Worm (Caenorhabditis elegans) whole organism, midembryonic: ENCODE results near the gene C08B6.3.

ENCODE experiments used
- T22C8.4 ChIP-seq: fragments of 200-800 bp; sonication (Bioruptor generic); IDR thresholded peaks from 2 replicates; pipeline ENCODE4 v1.3.6; 2022; ENCODE audit warnings: missing genetic modification characterization, missing compliant biosample characterization
- cog-1 ChIP-seq: sonication (generic microtip); optimal IDR thresholded peaks from 2 replicates; lab custom pipeline; 2016; ENCODE audit warnings: missing genetic modification characterization, missing compliant biosample characterization
- flt-1 ChIP-seq: fragments of 200-800 bp; sonication (Bioruptor generic); IDR thresholded peaks from 2 replicates; pipeline ENCODE4 v1.3.6; 2022; ENCODE audit warnings: missing genetic modification characterization, missing compliant biosample characterization
- klf-2 ChIP-seq: fragments of 200-800 bp; sonication (Bioruptor generic); conservative IDR thresholded peaks from 2 replicates; pipeline ENCODE4 v1.3.6; 2022; ENCODE audit warnings: missing genetic modification reagents, missing genetic modification characterization, missing compliant biosample characterization
- med-1 ChIP-seq: sonication (generic microtip); optimal IDR thresholded peaks from 2 replicates; lab custom pipeline; 2017; ENCODE audit warnings: missing genetic modification characterization, mild to moderate bottlenecking, missing compliant biosample characterization, antibody characterized with exemption, missing genetic modification reagents; ENCODE audit not compliant: insufficient read depth
- ref-1 ChIP-seq: fragments of 200-800 bp; sonication (Bioruptor generic); conservative IDR thresholded peaks from 2 replicates; pipeline ENCODE4 v1.3.6; 2022; ENCODE audit warnings: missing genetic modification reagents, missing genetic modification characterization, missing compliant biosample characterization
- tab-1 ChIP-seq: fragments of 200-800 bp; sonication (Bioruptor generic); IDR thresholded peaks from 2 replicates; pipeline ENCODE4 v1.3.6; 2022; ENCODE audit warnings: missing genetic modification characterization, missing compliant biosample characterization
- ztf-23 ChIP-seq: fragments of 200-800 bp; sonication (Bioruptor generic); IDR thresholded peaks from 2 replicates; pipeline ENCODE4 v1.3.6; 2022; ENCODE audit warnings: missing genetic modification reagents, missing genetic modification characterization, missing compliant biosample characterization
- ztf-29 ChIP-seq: fragments of 200-800 bp; sonication (Bioruptor generic); IDR thresholded peaks from 2 replicates; pipeline ENCODE4 v1.3.6; 2022; ENCODE audit warnings: missing genetic modification reagents, missing genetic modification characterization, missing compliant biosample characterization

The C08B6.3 gene

ce11 chrV:10091152-10091551 is 20.9 kb downstream of the C08B6.3 start, which contains the start of gene R04B5.11:
R04B5.11 (minus strand) TSS chrV:10091252.
- TF ChIP-seq tab-1 = no peak
- TF ChIP-seq ztf-29 = no peak
- TF ChIP-seq klf-2 = no peak
- no peak for TF ChIP-seq ref-1 (GFP tag; lab: Robert Waterston, UW)
- TF ChIP-seq T22C8.4 = no peak
- TF ChIP-seq ztf-23 (GFP tag; lab: Robert Waterston, UW) = no peak
- no peak for TF ChIP-seq flt-1 (GFP tag; lab: Robert Waterston, UW)
- no peak for TF ChIP-seq med-1
- no peak for TF ChIP-seq cog-1 (tag; lab: Kevin White, UChicago)

DNA sequence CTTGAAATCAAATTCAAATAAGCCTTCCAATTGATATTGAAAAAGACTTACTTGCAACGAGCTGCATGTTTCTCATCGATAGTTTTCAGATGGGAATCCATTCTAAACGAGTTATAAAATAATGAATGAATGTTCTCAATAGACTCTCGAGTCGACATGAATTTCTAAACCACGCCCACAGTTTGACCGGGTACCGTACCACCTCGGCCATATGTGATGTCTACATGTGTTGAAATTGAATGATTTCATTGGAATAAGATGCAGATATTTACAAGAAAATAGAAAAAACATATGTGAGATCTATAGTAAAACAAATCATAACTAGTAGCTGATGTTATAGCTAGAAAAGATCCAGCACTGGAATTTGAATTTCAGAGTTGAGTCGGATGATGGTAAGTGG is 21.6 kb downstream of the C08B6.3 start, which contains the start of gene R04B5.7:
Gene R04B5.7, minus strand, starts transcription at position 101 of the 400 bp plus-strand sequence.
- TF ChIP-seq ref-1 (GFP tag; lab: Robert Waterston, UW) (no peak), flt-1 (GFP tag; lab: Robert Waterston, UW) (no peak), med-1 (no peak), T22C8.4 (no peak), ztf-23 (GFP tag; lab: Robert Waterston, UW) (no peak)

ce11 chrV:10087103-10087502 is 25.0 kb downstream of the C08B6.3 start, which contains the start of gene R04B5.5:
R04B5.5 (plus strand) TSS chrV:10087480.
- TF ChIP-seq tab-1 (no peak), klf-2 (no peak), med-1 (no peak), flt-1 (GFP tag; lab: Robert Waterston, UW) (no peak), ref-1 (GFP tag; lab: Robert Waterston, UW) (no peak), ztf-29 (no peak), cog-1 (tag; lab: Kevin White, UChicago) (no peak), T22C8.4 (no peak), ztf-23 (GFP tag; lab: Robert Waterston, UW) (no peak)

- TF ChIP-seq ref-1 (GFP tag; lab: Robert Waterston, UW) (no peak), ztf-23 (GFP tag; lab: Robert Waterston, UW) (no peak), cog-1 (tag; lab: Kevin White, UChicago) (no peak), T22C8.4 (no peak), ztf-29 (no peak), flt-1 (GFP tag; lab: Robert Waterston, UW) (no peak), tab-1 (no peak), med-1 (no peak), klf-2 (no peak)
Measured at ce11 chrV:10086141-10086540, 25.9 kb downstream of the C08B6.3 start.

- TF ChIP-seq flt-1 (GFP tag; lab: Robert Waterston, UW) = no peak
- TF ChIP-seq T22C8.4 = no peak
- no peak for TF ChIP-seq ztf-23 (GFP tag; lab: Robert Waterston, UW)
- TF ChIP-seq ztf-29 = no peak
- TF ChIP-seq med-1 = no peak
- TF ChIP-seq ref-1 (GFP tag; lab: Robert Waterston, UW) = no peak
Measured at ce11 chrV:10084864-10085263, 27.2 kb downstream of the C08B6.3 start, which contains the start of gene R04B5.6. R04B5.6 (plus strand) TSS chrV:10085164.

- no peak for TF ChIP-seq ztf-23 (GFP tag; lab: Robert Waterston, UW)
- no peak for TF ChIP-seq T22C8.4
- TF ChIP-seq klf-2 = no peak
- TF ChIP-seq ztf-29 = no peak
- TF ChIP-seq tab-1 = no peak
- TF ChIP-seq flt-1 (GFP tag; lab: Robert Waterston, UW) = no peak
- no peak for TF ChIP-seq ref-1 (GFP tag; lab: Robert Waterston, UW)
- TF ChIP-seq med-1 = no peak
- TF ChIP-seq cog-1 (tag; lab: Kevin White, UChicago) = no peak
Measured at ce11 chrV:10083999-10084468, 28.1 kb downstream of the C08B6.3 start, which contains the start of gene nhr-12. nhr-12 (minus strand) TSS chrV:10084049.

- TF ChIP-seq flt-1 (GFP tag; lab: Robert Waterston, UW) (no peak), tab-1 (no peak), klf-2 (no peak), med-1 (no peak), ztf-23 (GFP tag; lab: Robert Waterston, UW) (no peak), T22C8.4 (no peak), cog-1 (tag; lab: Kevin White, UChicago) (no peak), ztf-29 (no peak), ref-1 (GFP tag; lab: Robert Waterston, UW) (no peak)
Measured at ce11 chrV:10081636-10082035, 30.5 kb downstream of the C08B6.3 start, which contains the start of gene nhr-205. nhr-205 (minus strand) TSS chrV:10081776.

DNA sequence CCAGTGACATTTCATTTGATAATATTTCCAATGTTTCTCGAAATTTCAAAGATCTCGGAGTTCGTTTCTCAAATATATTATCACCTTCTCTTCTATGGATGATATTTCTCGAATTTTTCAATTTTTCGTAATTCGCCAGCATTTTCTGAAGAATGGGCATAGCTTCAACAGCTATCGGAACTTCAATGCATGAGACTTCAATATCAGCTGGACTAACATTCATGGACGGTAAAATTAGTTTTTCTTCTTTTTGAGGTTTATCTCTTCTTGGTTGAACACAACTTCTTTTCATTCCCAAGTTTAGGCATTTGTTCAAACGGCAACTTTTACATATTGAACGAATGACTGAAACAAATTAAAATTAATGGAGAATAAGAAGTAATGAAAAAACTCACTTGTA is 31.2 kb downstream of the C08B6.3 start:
- TF ChIP-seq T22C8.4 (no peak), flt-1 (GFP tag; lab: Robert Waterston, UW) (no peak), cog-1 (tag; lab: Kevin White, UChicago) (no peak), ztf-23 (GFP tag; lab: Robert Waterston, UW) (no peak), tab-1 (no peak), med-1 (no peak), klf-2 (no peak), ref-1 (GFP tag; lab: Robert Waterston, UW) (no peak), ztf-29 (no peak)

DNA sequence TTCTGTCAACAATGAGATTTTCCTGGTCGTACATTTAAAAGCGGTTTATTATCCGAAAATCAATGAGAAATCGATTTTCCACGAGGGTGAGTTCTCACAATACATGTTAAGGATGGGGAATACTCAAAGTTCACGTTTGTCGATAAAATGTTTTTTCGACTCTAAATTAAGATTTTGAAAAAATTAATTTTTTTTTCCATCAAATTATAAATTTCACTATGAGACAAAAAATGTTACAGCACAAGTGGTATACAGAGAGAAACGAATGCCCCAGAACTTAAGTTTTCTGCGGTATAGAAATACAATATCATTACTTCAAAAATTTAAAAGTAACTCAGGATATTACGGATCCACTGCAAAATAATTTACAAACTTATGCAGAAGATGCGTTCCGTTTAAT is 33.8 kb downstream of the C08B6.3 start, which contains the start of gene R04B5.1:
Gene R04B5.1, minus strand, starts transcription at position 101 of the 400 bp plus-strand sequence.
- TF ChIP-seq ztf-29 (no peak), klf-2 (no peak), med-1 (no peak), ref-1 (GFP tag; lab: Robert Waterston, UW) (no peak), T22C8.4 (no peak), tab-1 (no peak), flt-1 (GFP tag; lab: Robert Waterston, UW) (no peak), cog-1 (tag; lab: Kevin White, UChicago) (no peak), ztf-23 (GFP tag; lab: Robert Waterston, UW) (no peak)

DNA sequence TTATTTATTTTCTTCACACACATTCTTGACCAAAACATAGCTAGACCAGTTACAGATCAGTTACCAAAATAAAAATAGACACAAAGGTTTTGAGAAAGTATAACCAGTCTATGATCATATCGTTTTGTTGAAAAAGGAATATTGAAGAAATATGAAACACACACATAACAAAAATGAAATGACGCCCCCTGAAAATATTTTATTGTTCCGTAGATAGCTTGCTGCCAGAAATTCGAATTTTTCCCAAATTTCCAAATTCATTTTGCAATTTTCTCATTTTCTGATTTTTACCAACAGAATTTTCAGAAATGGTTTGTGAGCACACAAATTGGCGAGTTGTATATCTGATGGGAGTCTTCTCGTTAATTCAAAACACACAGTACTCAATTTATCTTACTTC is 36.6 kb downstream of the C08B6.3 start, which contains the start of gene F57A8.7:
Gene F57A8.7, plus strand, starts transcription at position 301 of the 400 bp plus-strand sequence.
- TF ChIP-seq ztf-23 (GFP tag; lab: Robert Waterston, UW) (no peak), med-1 (no peak), tab-1 (no peak)

DNA sequence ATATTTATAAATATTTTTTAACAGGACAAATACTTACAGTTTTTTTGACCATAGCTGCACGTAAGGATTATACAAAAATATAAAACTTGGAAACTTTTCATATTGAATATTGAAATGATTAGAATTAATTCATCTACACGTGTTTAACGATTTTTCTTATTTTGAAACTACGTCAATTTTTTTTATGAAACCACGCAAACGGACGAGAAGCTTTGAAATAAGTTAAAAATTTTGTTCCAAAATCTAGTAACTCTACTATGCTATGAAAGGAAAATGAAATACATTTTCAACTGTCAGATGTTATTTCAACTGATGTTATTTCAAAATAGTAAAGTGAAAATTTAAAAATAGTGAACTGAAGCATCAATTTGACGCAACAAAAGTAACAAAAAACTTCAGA is 38.3 kb downstream of the C08B6.3 start, which contains the start of gene F57A8.6:
Gene F57A8.6, minus strand, starts transcription at position 101 of the 400 bp plus-strand sequence.
- TF ChIP-seq ztf-23 (GFP tag; lab: Robert Waterston, UW) (no peak), ztf-29 (no peak), med-1 (no peak), klf-2 (no peak), tab-1 (no peak), flt-1 (GFP tag; lab: Robert Waterston, UW) (no peak), T22C8.4 (no peak), ref-1 (GFP tag; lab: Robert Waterston, UW) (no peak), cog-1 (tag; lab: Kevin White, UChicago) (no peak)
